Fruit fly (Drosophila melanogaster) whole organism, embryonic: ENCODE results near the gene CG42716.
A peak's percentile ranks its signal among the peaks of the same experiment; 100 is the strongest.

Experiments
- Adf1 ChIP-seq: fragments of 200-800 bp; sonication (Bioruptor generic); IDR thresholded peaks from 2 replicates; pipeline ENCODE4 v1.3.6; 2022; ENCODE audit warnings: missing biosample characterization, missing genetic modification characterization
- Awh ChIP-seq: fragments of 200-800 bp; sonication (Bioruptor generic); IDR thresholded peaks from 2 replicates; pipeline ENCODE4, ENCODE4 v1.3.6; 2022; ENCODE audit warnings: missing biosample characterization, missing genetic modification characterization
- CG10147 ChIP-seq: fragments of 200-800 bp; sonication (Bioruptor generic); optimal IDR thresholded peaks from 2 replicates; lab custom pipeline; 2019; ENCODE audit warnings: missing biosample characterization, mild to moderate bottlenecking, missing genetic modification characterization, moderate library complexity
- CG10366 ChIP-seq: fragments of 200-800 bp; sonication (Bioruptor generic); IDR thresholded peaks from 2 replicates; pipeline ENCODE4 v1.3.6; 2022; ENCODE audit warnings: missing biosample characterization, missing genetic modification characterization
- CG10654 ChIP-seq: fragments of 200-800 bp; sonication (Bioruptor generic); optimal IDR thresholded peaks from 2 replicates; lab custom pipeline; 2016; ENCODE audit warnings: missing biosample characterization, missing genetic modification characterization
- CG12391 ChIP-seq: fragments of 200-800 bp; sonication (Bioruptor generic); optimal IDR thresholded peaks from 3 replicates; lab custom pipeline; 2018; ENCODE audit warnings: missing biosample characterization, mild to moderate bottlenecking, missing genetic modification characterization, moderate library complexity
- CG12659 ChIP-seq: fragments of 200-800 bp; sonication (Bioruptor generic); optimal IDR thresholded peaks from 3 replicates; lab custom pipeline; 2017; ENCODE audit warnings: mild to moderate bottlenecking, missing biosample characterization, missing genetic modification reagents, missing genetic modification characterization
- CG13775 ChIP-seq: fragments of 200-800 bp; sonication (Bioruptor generic); optimal IDR thresholded peaks from 3 replicates; lab custom pipeline; 2017; ENCODE audit warnings: missing biosample characterization, mild to moderate bottlenecking, missing genetic modification characterization
- CG16813 ChIP-seq: fragments of 200-800 bp; sonication (Bioruptor generic); IDR thresholded peaks from 3 replicates; pipeline ENCODE4 v1.3.6; 2022; ENCODE audit warnings: missing biosample characterization, missing genetic modification characterization; ENCODE audit not compliant: partially characterized antibody
- CG16863 ChIP-seq: fragments of 200-800 bp; sonication (Bioruptor generic); optimal IDR thresholded peaks from 3 replicates; lab custom pipeline; 2016; ENCODE audit warnings: missing biosample characterization, missing genetic modification characterization
- CG17802 ChIP-seq: fragments of 200-800 bp; sonication (Bioruptor generic); optimal IDR thresholded peaks from 2 replicates; lab custom pipeline; 2018; ENCODE audit warnings: missing biosample characterization, mild to moderate bottlenecking, missing genetic modification characterization, moderate library complexity
- CG18476 ChIP-seq: fragments of 200-800 bp; sonication (Bioruptor generic); optimal IDR thresholded peaks from 2 replicates; lab custom pipeline; 2016; ENCODE audit warnings: missing biosample characterization, mild to moderate bottlenecking, missing genetic modification characterization
- CG18764 ChIP-seq: fragments of 200-800 bp; sonication (Bioruptor generic); optimal IDR thresholded peaks from 3 replicates; lab custom pipeline; 2016; ENCODE audit warnings: missing biosample characterization, missing genetic modification characterization
- CG30020 ChIP-seq: fragments of 200-800 bp; optimal IDR thresholded peaks from 2 replicates; lab custom pipeline; 2019; ENCODE audit warnings: missing biosample characterization, mild to moderate bottlenecking, missing genetic modification characterization, moderate library complexity
- CG30403 ChIP-seq: fragments of 200-800 bp; sonication (Bioruptor generic); optimal IDR thresholded peaks from 3 replicates; lab custom pipeline; 2016; ENCODE audit warnings: missing biosample characterization, missing genetic modification characterization
- CG32532 ChIP-seq: fragments of 200-800 bp; sonication (Bioruptor generic); IDR thresholded peaks from 2 replicates; pipeline ENCODE4 v1.3.6; 2022; ENCODE audit warnings: missing biosample characterization, missing genetic modification characterization
- CG33557 ChIP-seq: fragments of 200-800 bp; sonication (Bioruptor generic); optimal IDR thresholded peaks from 2 replicates; lab custom pipeline; 2019; ENCODE audit warnings: missing biosample characterization, mild to moderate bottlenecking, missing genetic modification characterization, moderate library complexity
- CG42726 ChIP-seq: fragments of 200-800 bp; sonication (Bioruptor generic); IDR thresholded peaks from 2 replicates; pipeline ENCODE4 v1.3.6; 2022; ENCODE audit warnings: missing biosample characterization, missing genetic modification characterization; ENCODE audit not compliant: partially characterized antibody
- CG4360 ChIP-seq: fragments of 200-800 bp; sonication (Bioruptor generic); IDR thresholded peaks from 2 replicates; pipeline ENCODE4 v1.3.6; 2022; ENCODE audit warnings: missing biosample characterization, missing genetic modification characterization
- CG7963 ChIP-seq: fragments of 200-800 bp; sonication (Bioruptor generic); IDR thresholded peaks from 3 replicates; pipeline ENCODE4 v1.3.6; 2022; ENCODE audit warnings: missing biosample characterization, missing genetic modification characterization; ENCODE audit not compliant: partially characterized antibody
- CG8944 ChIP-seq: fragments of 200-800 bp; sonication (Bioruptor generic); optimal IDR thresholded peaks from 3 replicates; lab custom pipeline; 2016; ENCODE audit warnings: missing biosample characterization, missing genetic modification characterization
- CG9876 ChIP-seq: fragments of 200-800 bp; sonication (Bioruptor generic); optimal IDR thresholded peaks from 2 replicates; lab custom pipeline; 2016; ENCODE audit warnings: missing biosample characterization, missing genetic modification characterization
- Camta ChIP-seq: fragments of 200-800 bp; sonication (Bioruptor generic); optimal IDR thresholded peaks from 2 replicates; lab custom pipeline; 2016; ENCODE audit warnings: missing biosample characterization, missing genetic modification characterization
- D19B ChIP-seq: fragments of 200-800 bp; sonication (Bioruptor generic); optimal IDR thresholded peaks from 2 replicates; lab custom pipeline; 2017; ENCODE audit warnings: missing biosample characterization, mild to moderate bottlenecking, missing genetic modification characterization
- Elba2 ChIP-seq: fragments of 200-800 bp; sonication (Bioruptor generic); optimal IDR thresholded peaks from 3 replicates; lab custom pipeline; 2016; ENCODE audit warnings: missing biosample characterization, missing genetic modification characterization
- Fer2 ChIP-seq: fragments of 200-800 bp; sonication (Bioruptor generic); optimal IDR thresholded peaks from 2 replicates; lab custom pipeline; 2018; ENCODE audit warnings: missing biosample characterization, mild to moderate bottlenecking, missing genetic modification characterization, moderate library complexity
- Hmr ChIP-seq: fragments of 200-800 bp; sonication (Bioruptor generic); optimal IDR thresholded peaks from 3 replicates; lab custom pipeline; 2017; ENCODE audit warnings: mild to moderate bottlenecking, missing biosample characterization, missing genetic modification reagents, missing genetic modification characterization
- Hr51 ChIP-seq, 2 experiments: fragments of 200-800 bp; sonication (Bioruptor generic); optimal IDR thresholded peaks; 2 replicates in 1 of 2; 3 replicates in 1 of 2; lab custom pipeline; 2016 to 2018; ENCODE audit warnings: missing biosample characterization in 2 of 2, missing genetic modification characterization in 2 of 2, mild to moderate bottlenecking in 1 of 2, moderate library complexity in 1 of 2
- Jarid2 ChIP-seq: fragments of 200-800 bp; sonication (Bioruptor generic); optimal IDR thresholded peaks from 3 replicates; lab custom pipeline; 2017; ENCODE audit warnings: mild to moderate bottlenecking, missing biosample characterization, missing genetic modification reagents, missing genetic modification characterization
- Lhr ChIP-seq: fragments of 200-800 bp; sonication (Bioruptor generic); optimal IDR thresholded peaks from 3 replicates; lab custom pipeline; 2017; ENCODE audit warnings: mild to moderate bottlenecking, missing biosample characterization, missing genetic modification reagents, missing genetic modification characterization
- Lim3 ChIP-seq: fragments of 200-800 bp; sonication (Bioruptor generic); IDR thresholded peaks from 2 replicates; pipeline ENCODE4 v1.3.6; 2022; ENCODE audit warnings: missing biosample characterization, missing genetic modification characterization
- TFAM ChIP-seq: fragments of 200-800 bp; sonication (Bioruptor generic); optimal IDR thresholded peaks from 2 replicates; lab custom pipeline; 2017; ENCODE audit warnings: missing biosample characterization, missing genetic modification characterization, inconsistent platforms
- amos ChIP-seq: fragments of 200-800 bp; sonication (Bioruptor generic); IDR thresholded peaks from 2 replicates; pipeline ENCODE4 v1.3.6; 2022; ENCODE audit warnings: missing biosample characterization, missing genetic modification characterization; ENCODE audit not compliant: partially characterized antibody
- bsh ChIP-seq, 2 experiments: fragments of 200-800 bp; sonication (Bioruptor generic); optimal IDR thresholded peaks; 2 replicates each; lab custom pipeline; 2017 to 2018; ENCODE audit warnings: mild to moderate bottlenecking in 2 of 2, missing biosample characterization in 2 of 2, missing genetic modification characterization in 2 of 2, moderate library complexity in 1 of 2
- esg ChIP-seq: fragments of 200-800 bp; sonication (Bioruptor generic); conservative IDR thresholded peaks from 2 replicates; pipeline ENCODE4 v1.3.6; 2022; ENCODE audit warnings: missing biosample characterization, missing genetic modification characterization
- ind ChIP-seq: fragments of 200-800 bp; sonication (Bioruptor generic); optimal IDR thresholded peaks from 3 replicates; lab custom pipeline; 2016; ENCODE audit warnings: missing biosample characterization, missing genetic modification characterization
- inv ChIP-seq: fragments of 200-800 bp; sonication (Bioruptor generic); IDR thresholded peaks from 2 replicates; pipeline ENCODE4 v1.3.6; 2022; ENCODE audit warnings: missing biosample characterization, missing genetic modification characterization; ENCODE audit not compliant: partially characterized antibody
- jigr1 ChIP-seq: fragments of 200-800 bp; sonication (Bioruptor generic); IDR thresholded peaks from 3 replicates; pipeline ENCODE4 v1.3.6; 2022; ENCODE audit warnings: missing biosample characterization, missing genetic modification characterization
- lmd ChIP-seq: fragments of 200-800 bp; sonication (Bioruptor generic); IDR thresholded peaks from 2 replicates; pipeline ENCODE4 v1.3.6; 2022; ENCODE audit warnings: missing biosample characterization, missing genetic modification characterization
- mam ChIP-seq: fragments of 200-800 bp; sonication (Bioruptor generic); optimal IDR thresholded peaks from 3 replicates; lab custom pipeline; 2016; ENCODE audit warnings: missing biosample characterization, missing genetic modification characterization
- mirr ChIP-seq: fragments of 200-800 bp; sonication (Bioruptor generic); optimal IDR thresholded peaks from 3 replicates; lab custom pipeline; 2018; ENCODE audit warnings: missing biosample characterization, mild to moderate bottlenecking, missing genetic modification characterization
- nom ChIP-seq: fragments of 200-800 bp; sonication (Bioruptor generic); optimal IDR thresholded peaks from 2 replicates; lab custom pipeline; 2017; ENCODE audit warnings: missing biosample characterization, missing genetic modification characterization, mild to moderate bottlenecking, moderate library complexity, missing genetic modification reagents
- pfk ChIP-seq: fragments of 200-800 bp; sonication (Bioruptor generic); optimal IDR thresholded peaks from 2 replicates; lab custom pipeline; 2018; ENCODE audit warnings: missing biosample characterization, mild to moderate bottlenecking, missing genetic modification characterization, moderate library complexity
- phol ChIP-seq: fragments of 200-800 bp; sonication (Bioruptor generic); optimal IDR thresholded peaks from 3 replicates; lab custom pipeline; 2018; ENCODE audit warnings: missing biosample characterization, mild to moderate bottlenecking, missing genetic modification characterization, moderate library complexity
- sna ChIP-seq: fragments of 200-800 bp; sonication (Bioruptor generic); IDR thresholded peaks from 2 replicates; pipeline ENCODE4 v1.3.6; 2022; ENCODE audit warnings: missing biosample characterization, missing genetic modification characterization; ENCODE audit not compliant: partially characterized antibody
- sug ChIP-seq: fragments of 200-800 bp; optimal IDR thresholded peaks from 2 replicates; lab custom pipeline; 2019; ENCODE audit warnings: missing biosample characterization, mild to moderate bottlenecking, missing genetic modification characterization, moderate library complexity
- tgo ChIP-seq: fragments of 200-800 bp; sonication (Bioruptor generic); IDR thresholded peaks from 3 replicates; pipeline ENCODE4 v1.3.6; 2022; ENCODE audit warnings: missing biosample characterization, missing genetic modification characterization
- wdn ChIP-seq: fragments of 200-800 bp; sonication (Bioruptor generic); IDR thresholded peaks from 2 replicates; pipeline ENCODE4 v1.3.6; 2022; ENCODE audit warnings: missing biosample characterization, missing genetic modification characterization

The CG42716 gene

DNA sequence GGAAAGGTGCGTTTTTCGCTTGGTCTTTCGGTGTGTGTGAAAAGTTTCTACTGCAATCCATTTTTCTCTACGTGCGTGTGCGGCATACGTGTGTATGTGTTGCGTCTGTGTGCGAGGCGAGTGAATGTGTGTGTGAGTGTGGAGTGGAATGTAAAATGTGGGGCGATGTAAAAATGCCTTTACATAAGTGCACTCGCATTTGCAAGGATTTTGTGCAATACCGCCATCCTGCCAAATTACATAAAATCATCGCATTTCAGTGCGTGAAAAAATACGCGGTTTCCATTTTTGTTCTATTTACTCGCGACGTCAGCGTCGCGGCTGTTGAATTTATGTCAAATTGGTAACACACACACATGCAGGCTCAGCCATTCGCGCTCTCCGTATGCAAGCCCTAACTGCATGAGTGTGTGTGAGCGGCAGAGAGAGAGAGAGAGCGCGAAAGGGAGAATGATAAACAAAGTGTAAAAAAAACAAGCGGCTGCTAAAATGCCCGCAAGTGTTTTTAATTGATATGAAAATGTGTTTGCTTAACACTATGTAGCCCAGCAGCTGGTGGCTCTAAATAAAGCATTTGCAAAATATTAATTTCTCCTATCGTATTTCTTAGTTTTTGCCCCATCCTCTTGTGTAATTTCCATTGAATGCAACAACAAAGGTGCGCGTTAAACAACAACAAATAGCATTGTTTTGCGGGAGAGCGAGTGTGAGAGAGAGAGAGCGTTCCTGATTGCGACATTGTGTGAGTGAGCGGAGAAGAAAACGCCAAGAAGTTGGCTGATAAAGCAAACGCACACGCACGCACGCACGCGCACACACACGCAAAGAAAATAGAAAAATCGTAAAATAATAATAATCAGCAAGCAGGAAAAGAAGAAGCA, 18.8 kb downstream of the CG42716 start (continued):
- no peak for TF ChIP-seq CG18764 (GFP tag; lab: Kevin White, UChicago)
- no peak for TF ChIP-seq amos
- TF ChIP-seq mam, result no peak
- no peak for TF ChIP-seq tgo
- TF ChIP-seq CG17802, result no peak
- TF ChIP-seq lmd, result no peak
- TF ChIP-seq Hmr (GFP tag; lab: Kevin White, UChicago), result peak; percentile 48
- no peak for TF ChIP-seq Awh
- no peak for TF ChIP-seq CG16863
- no peak for TF ChIP-seq CG12391
- no peak for TF ChIP-seq pfk (GFP tag; lab: Kevin White, UChicago)
- no peak for TF ChIP-seq CG30403 (GFP tag; lab: Kevin White, UChicago)
- peak in 1 of 2 experiments; percentile 18 for TF ChIP-seq bsh (GFP tag; optimal IDR thresholded peaks at IDR 0.05; lab: Kevin White, UChicago)
- TF ChIP-seq CG33557 (GFP tag; lab: Kevin White, UChicago), result no peak
- peak; percentile 16 for TF ChIP-seq sug (tag; lab: Kevin White, UChicago)
- no peak for TF ChIP-seq Fer2
- TF ChIP-seq CG7963 (GFP tag; lab: Robert Waterston, UW), result no peak
- TF ChIP-seq CG10147 (GFP tag; lab: Kevin White, UChicago), result no peak
- TF ChIP-seq sna (GFP tag; lab: Robert Waterston, UW), result no peak
- TF ChIP-seq mirr, result no peak
- TF ChIP-seq CG12659, result no peak
- no peak for TF ChIP-seq esg
- no peak for TF ChIP-seq CG16813
- TF ChIP-seq TFAM (GFP tag; lab: Kevin White, UChicago), result no peak
- no peak for TF ChIP-seq Jarid2 (GFP tag; lab: Kevin White, UChicago)
- TF ChIP-seq jigr1 (GFP tag; lab: Robert Waterston, UW), result no peak
- no peak for TF ChIP-seq inv
- no peak for TF ChIP-seq Lim3 (GFP tag; lab: Robert Waterston, UW)
- TF ChIP-seq CG10366 (GFP tag; lab: Robert Waterston, UW), result no peak
- no peak for TF ChIP-seq CG32532 (GFP tag; lab: Robert Waterston, UW)
- TF ChIP-seq CG9876 (GFP tag; lab: Kevin White, UChicago), result no peak
- TF ChIP-seq wdn (GFP tag; lab: Robert Waterston, UW), result no peak
- no peak for TF ChIP-seq phol (tag; lab: Kevin White, UChicago)
- no peak for TF ChIP-seq CG18476 (GFP tag; lab: Kevin White, UChicago)
- TF ChIP-seq CG8944, result no peak
- no peak for TF ChIP-seq CG13775 (GFP tag; lab: Kevin White, UChicago)
- TF ChIP-seq Adf1 (GFP tag; lab: Robert Waterston, UW), result peak; percentile 46; the same call in 1 of the 2 replicates
- TF ChIP-seq Elba2, result peak; percentile 28
- TF ChIP-seq CG4360 (GFP tag; lab: Robert Waterston, UW), result peak; percentile 89
- TF ChIP-seq Lhr (GFP tag; lab: Kevin White, UChicago), result no peak
- TF ChIP-seq nom (GFP tag; lab: Kevin White, UChicago), result peak; percentile 36
- no peak for TF ChIP-seq CG42726 (GFP tag; lab: Robert Waterston, UW)
- no peak for TF ChIP-seq CG30020 (tag; lab: Kevin White, UChicago)
- TF ChIP-seq Hr51 (GFP tag; optimal IDR thresholded peaks at IDR 0.05; lab: Kevin White, UChicago), result no peak
- TF ChIP-seq Camta (GFP tag; lab: Kevin White, UChicago), result no peak
- no peak for TF ChIP-seq D19B (GFP tag; lab: Kevin White, UChicago)
- no peak for TF ChIP-seq ind (GFP tag; lab: Kevin White, UChicago)
- TF ChIP-seq CG10654 (GFP tag; lab: Kevin White, UChicago), result no peak
